Fruit fly (Drosophila melanogaster) whole organism, embryonic: ENCODE results near the gene uif.
A peak's percentile ranks its signal among the peaks of the same experiment; 100 is the strongest.

Experiments
- Aef1 ChIP-seq: fragments of 200-800 bp; sonication (Bioruptor generic); IDR thresholded peaks from 3 replicates; pipeline ENCODE4 v1.3.6; 2022; ENCODE audit warnings: missing biosample characterization, missing genetic modification characterization
- Atf3 ChIP-seq: fragments of 200-800 bp; sonication (Bioruptor generic); optimal IDR thresholded peaks from 3 replicates; lab custom pipeline; 2016; ENCODE audit warnings: missing biosample characterization, missing genetic modification characterization
- Awh ChIP-seq: fragments of 200-800 bp; sonication (Bioruptor generic); IDR thresholded peaks from 2 replicates; pipeline ENCODE4, ENCODE4 v1.3.6; 2022; ENCODE audit warnings: missing biosample characterization, missing genetic modification characterization
- B-H1 ChIP-seq: fragments of 200-800 bp; sonication (Bioruptor generic); IDR thresholded peaks from 3 replicates; pipeline ENCODE4 v1.3.6; 2022; ENCODE audit warnings: missing biosample characterization, missing genetic modification characterization
- BtbVII ChIP-seq: fragments of 200-800 bp; sonication (Bioruptor generic); optimal IDR thresholded peaks from 3 replicates; lab custom pipeline; 2017; ENCODE audit warnings: missing biosample characterization, mild to moderate bottlenecking, missing genetic modification characterization
- CG10274 ChIP-seq: fragments of 200-800 bp; sonication (Bioruptor generic); optimal IDR thresholded peaks from 3 replicates; lab custom pipeline; 2017; ENCODE audit warnings: missing biosample characterization, mild to moderate bottlenecking, missing genetic modification characterization
- CG12104 ChIP-seq: fragments of 200-800 bp; sonication (Bioruptor generic); optimal IDR thresholded peaks from 3 replicates; lab custom pipeline; 2016; ENCODE audit warnings: missing biosample characterization, missing genetic modification characterization
- CG12236 ChIP-seq: fragments of 200-800 bp; sonication (Bioruptor generic); optimal IDR thresholded peaks from 2 replicates; lab custom pipeline; 2016; ENCODE audit warnings: missing biosample characterization, missing genetic modification characterization
- CG13287 ChIP-seq: fragments of 200-800 bp; sonication (Bioruptor generic); IDR thresholded peaks from 2 replicates; pipeline ENCODE4 v1.3.6; 2022; ENCODE audit warnings: missing biosample characterization, missing genetic modification characterization; ENCODE audit not compliant: partially characterized antibody
- CG15514 ChIP-seq: fragments of 200-800 bp; sonication (Bioruptor generic); optimal IDR thresholded peaks from 3 replicates; lab custom pipeline; 2017; ENCODE audit warnings: missing biosample characterization, missing genetic modification characterization, mild to moderate bottlenecking, moderate library complexity, missing genetic modification reagents
- CG17568 ChIP-seq: fragments of 200-800 bp; sonication (Bioruptor generic); optimal IDR thresholded peaks from 2 replicates; lab custom pipeline; 2018; ENCODE audit warnings: missing biosample characterization, mild to moderate bottlenecking, missing genetic modification characterization, moderate library complexity
- CG3407 ChIP-seq: fragments of 200-800 bp; sonication (Bioruptor generic); optimal IDR thresholded peaks from 2 replicates; lab custom pipeline; 2018; ENCODE audit warnings: missing biosample characterization, mild to moderate bottlenecking, missing genetic modification characterization
- CG3726 ChIP-seq: fragments of 200-800 bp; sonication (Bioruptor generic); IDR thresholded peaks from 3 replicates; pipeline ENCODE4, ENCODE4 v1.3.6; 2022; ENCODE audit warnings: missing biosample characterization, missing genetic modification characterization
- Dek ChIP-seq: fragments of 200-800 bp; sonication (Bioruptor generic); optimal IDR thresholded peaks from 3 replicates; lab custom pipeline; 2019; ENCODE audit warnings: missing biosample characterization, mild to moderate bottlenecking, missing genetic modification characterization, moderate library complexity
- Doc2 ChIP-seq: fragments of 200-800 bp; sonication (Bioruptor generic); IDR thresholded peaks from 2 replicates; pipeline ENCODE4 v1.3.6; 2022; ENCODE audit warnings: missing biosample characterization, missing genetic modification characterization
- Drgx ChIP-seq: fragments of 200-800 bp; sonication (Bioruptor generic); IDR thresholded peaks from 2 replicates; pipeline ENCODE4 v1.3.6; 2022; ENCODE audit warnings: missing biosample characterization, missing genetic modification characterization
- Eip74EF ChIP-seq, 2 experiments: fragments of 200-800 bp in 1 of 2; fragments of >200 bp in 1 of 2; sonication (Bioruptor generic) in 1 of 2; optimal IDR thresholded peaks; 2 replicates each; lab custom pipeline; 2017 to 2019; ENCODE audit warnings: missing biosample characterization in 2 of 2, missing genetic modification characterization in 2 of 2, mild to moderate bottlenecking in 1 of 2, moderate library complexity in 1 of 2
- Ets65A ChIP-seq: fragments of 200-800 bp; sonication (Bioruptor generic); peaks from one replicate; lab custom pipeline; 2016; ENCODE audit warnings: missing biosample characterization, missing genetic modification characterization
- Gsc ChIP-seq: fragments of 200-800 bp; sonication (Bioruptor generic); IDR thresholded peaks from 2 replicates; pipeline ENCODE4 v1.3.6; 2022; ENCODE audit warnings: missing biosample characterization, missing genetic modification characterization
- H2.0 ChIP-seq: fragments of 200-800 bp; sonication (Bioruptor generic); IDR thresholded peaks from 2 replicates; pipeline ENCODE4 v1.3.6; 2022; ENCODE audit warnings: missing biosample characterization, missing genetic modification characterization
- HmgD ChIP-seq: fragments of 200-800 bp; sonication (Bioruptor generic); optimal IDR thresholded peaks from 3 replicates; lab custom pipeline; 2016; ENCODE audit warnings: missing biosample characterization, missing genetic modification characterization
- Hr39 ChIP-seq: fragments of >200 bp; optimal IDR thresholded peaks from 2 replicates; lab custom pipeline; 2017
- NC2β ChIP-seq: fragments of 200-800 bp; sonication (Bioruptor generic); optimal IDR thresholded peaks from 2 replicates; lab custom pipeline; 2016; ENCODE audit warnings: missing biosample characterization, missing genetic modification characterization
- NFAT ChIP-seq: fragments of 200-800 bp; sonication (Bioruptor generic); IDR thresholded peaks from 2 replicates; pipeline ENCODE4 v1.3.6; 2022; ENCODE audit warnings: missing biosample characterization, missing genetic modification characterization
- Spps ChIP-seq: fragments of 200-800 bp; sonication (Bioruptor generic); optimal IDR thresholded peaks from 2 replicates; lab custom pipeline; 2018; ENCODE audit warnings: missing biosample characterization, mild to moderate bottlenecking, missing genetic modification characterization
- Sry-β ChIP-seq: fragments of 200-800 bp; sonication (Bioruptor generic); optimal IDR thresholded peaks from 2 replicates; lab custom pipeline; 2018; ENCODE audit warnings: missing biosample characterization, mild to moderate bottlenecking, missing genetic modification characterization, moderate library complexity
- Usf ChIP-seq: fragments of 200-800 bp; sonication (Bioruptor generic); optimal IDR thresholded peaks from 2 replicates; lab custom pipeline; 2017; ENCODE audit warnings: missing genotype, missing biosample characterization, missing genetic modification characterization
- bcd ChIP-seq: fragments of 200-800 bp; sonication (Bioruptor generic); optimal IDR thresholded peaks from 2 replicates; lab custom pipeline; 2017; ENCODE audit warnings: missing biosample characterization, mild to moderate bottlenecking, missing genetic modification characterization
- bsh ChIP-seq, 2 experiments: fragments of 200-800 bp; sonication (Bioruptor generic); optimal IDR thresholded peaks; 2 replicates each; lab custom pipeline; 2017 to 2018; ENCODE audit warnings: mild to moderate bottlenecking in 2 of 2, missing biosample characterization in 2 of 2, missing genetic modification characterization in 2 of 2, moderate library complexity in 1 of 2
- cad ChIP-seq: fragments of >200 bp; optimal IDR thresholded peaks from 2 replicates; lab custom pipeline; 2017; ENCODE audit warnings: missing biosample characterization, missing genetic modification characterization
- cato ChIP-seq: fragments of 200-800 bp; sonication (Bioruptor generic); optimal IDR thresholded peaks from 2 replicates; lab custom pipeline; 2016; ENCODE audit warnings: missing biosample characterization, missing genetic modification characterization, borderline replicate concordance
- chm ChIP-seq: fragments of 200-800 bp; sonication (Bioruptor generic); IDR thresholded peaks from 2 replicates; pipeline ENCODE4 v1.3.6; 2022; ENCODE audit warnings: missing biosample characterization, missing genetic modification characterization
- dan ChIP-seq: fragments of 200-800 bp; sonication (Bioruptor generic); IDR thresholded peaks from 2 replicates; pipeline ENCODE4 v1.3.6; 2022; ENCODE audit warnings: missing biosample characterization, missing genetic modification characterization
- dpn ChIP-seq, 2 experiments: fragments of 200-800 bp; sonication (Bioruptor generic); optimal IDR thresholded peaks; 3 replicates each; lab custom pipeline; 2016; ENCODE audit warnings: missing biosample characterization in 2 of 2, missing genetic modification characterization in 2 of 2
- emc ChIP-seq: fragments of 200-800 bp; sonication (Bioruptor generic); optimal IDR thresholded peaks from 2 replicates; lab custom pipeline; 2016; ENCODE audit warnings: missing biosample characterization, missing genetic modification characterization
- gcm2 ChIP-seq: fragments of 200-800 bp; sonication (Bioruptor generic); optimal IDR thresholded peaks from 2 replicates; lab custom pipeline; 2016; ENCODE audit warnings: missing biosample characterization, missing genetic modification characterization
- gem ChIP-seq: fragments of 200-800 bp; sonication (Bioruptor generic); optimal IDR thresholded peaks from 2 replicates; lab custom pipeline; 2019; ENCODE audit warnings: missing biosample characterization, mild to moderate bottlenecking, missing genetic modification characterization, moderate library complexity
- ind ChIP-seq: fragments of 200-800 bp; sonication (Bioruptor generic); optimal IDR thresholded peaks from 3 replicates; lab custom pipeline; 2016; ENCODE audit warnings: missing biosample characterization, missing genetic modification characterization
- lbe ChIP-seq: fragments of 200-800 bp; sonication (Bioruptor generic); optimal IDR thresholded peaks from 2 replicates; lab custom pipeline; 2016; ENCODE audit warnings: missing biosample characterization, mild to moderate bottlenecking, missing genetic modification characterization
- maf-S ChIP-seq: fragments of 200-800 bp; sonication (Bioruptor generic); optimal IDR thresholded peaks from 2 replicates; lab custom pipeline; 2016; ENCODE audit warnings: missing biosample characterization, missing genetic modification characterization
- oc ChIP-seq: fragments of 200-800 bp; sonication (Bioruptor generic); optimal IDR thresholded peaks from 2 replicates; lab custom pipeline; 2018; ENCODE audit warnings: missing biosample characterization, mild to moderate bottlenecking, missing genetic modification characterization, moderate library complexity
- pb ChIP-seq: fragments of 200-800 bp; sonication (Bioruptor generic); optimal IDR thresholded peaks from 3 replicates; lab custom pipeline; 2016; ENCODE audit warnings: missing biosample characterization, missing genetic modification characterization
- peb ChIP-seq: fragments of 200-800 bp; sonication (Bioruptor generic); IDR thresholded peaks from 2 replicates; pipeline ENCODE4 v1.3.6; 2022; ENCODE audit warnings: missing biosample characterization, missing genetic modification characterization
- ranshi ChIP-seq: fragments of 200-800 bp; sonication (Bioruptor generic); IDR thresholded peaks from 2 replicates; pipeline ENCODE4 v1.3.6; 2022; ENCODE audit warnings: missing biosample characterization, missing genetic modification characterization
- seq ChIP-seq: fragments of 200-800 bp; sonication (Bioruptor generic); IDR thresholded peaks from 2 replicates; pipeline ENCODE4 v1.3.6; 2022; ENCODE audit warnings: missing biosample characterization, missing genetic modification characterization
- sob ChIP-seq: fragments of 200-800 bp; sonication (Bioruptor generic); IDR thresholded peaks from 2 replicates; pipeline ENCODE4 v1.3.6; 2022; ENCODE audit warnings: missing biosample characterization, missing genetic modification characterization
- sqz ChIP-seq: fragments of 200-800 bp; sonication (Bioruptor generic); optimal IDR thresholded peaks from 3 replicates; lab custom pipeline; 2018; ENCODE audit warnings: missing biosample characterization, mild to moderate bottlenecking, missing genetic modification characterization
- tup ChIP-seq: fragments of 200-800 bp; sonication (Bioruptor generic); optimal IDR thresholded peaks from 2 replicates; lab custom pipeline; 2016; ENCODE audit warnings: missing biosample characterization, mild to moderate bottlenecking, missing genetic modification characterization, moderate library complexity
- tx ChIP-seq: fragments of 200-800 bp; sonication (Bioruptor generic); optimal IDR thresholded peaks from 2 replicates; lab custom pipeline; 2016; ENCODE audit warnings: missing biosample characterization, missing genetic modification characterization
- vnd ChIP-seq: fragments of 200-800 bp; sonication (Bioruptor generic); IDR thresholded peaks from 3 replicates; pipeline ENCODE4 v1.3.6; 2022; ENCODE audit warnings: missing biosample characterization, missing genetic modification characterization; ENCODE audit not compliant: partially characterized antibody
- zen2 ChIP-seq: fragments of 200-800 bp; sonication (Bioruptor generic); IDR thresholded peaks from 3 replicates; pipeline ENCODE4 v1.3.6; 2022; ENCODE audit warnings: missing biosample characterization, missing genetic modification characterization; ENCODE audit not compliant: partially characterized antibody

The uif gene

DNA sequence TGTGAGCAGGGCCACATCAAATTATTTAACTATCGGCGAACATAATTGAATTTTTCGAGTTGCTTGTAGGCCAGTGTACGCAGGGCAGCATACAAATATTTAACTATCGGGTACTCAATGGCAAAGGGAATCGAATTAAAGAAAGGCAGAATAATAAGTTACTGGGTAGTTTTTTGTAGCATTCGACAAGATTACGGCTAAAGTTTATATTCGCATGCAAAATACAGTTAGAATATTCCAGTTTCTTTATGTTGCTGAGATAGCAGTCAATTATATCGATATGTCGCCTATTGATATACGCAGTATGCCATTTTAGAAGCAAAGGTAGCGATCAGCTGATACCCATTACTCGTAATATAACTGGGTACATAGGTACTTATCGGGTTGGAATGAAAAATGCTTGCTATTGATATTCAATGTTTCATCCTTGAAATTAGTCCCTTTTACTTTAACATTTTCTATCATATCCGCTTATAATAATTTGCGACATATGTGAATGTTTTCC is 42.1 kb downstream of the uif start (continued):
- peak; percentile 88 for TF ChIP-seq zen2
- no peak for TF ChIP-seq CG12236
- 0 out of 2 replicates have a peak, but pooled peaks have one; percentile 18 for TF ChIP-seq chm
- TF ChIP-seq Spps (tag; lab: Kevin White, UChicago), result no peak
- TF ChIP-seq lbe (GFP tag; lab: Kevin White, UChicago), result peak; percentile 4
- TF ChIP-seq H2.0 (GFP tag; lab: Robert Waterston, UW), result no peak
- TF ChIP-seq ind (GFP tag; lab: Kevin White, UChicago), result peak; percentile 9
- peak; percentile 16; the same call in 1 of the 2 replicates for TF ChIP-seq seq (GFP tag; lab: Robert Waterston, UW)
- peak; percentile 19 for TF ChIP-seq oc (tag; lab: Kevin White, UChicago)
- TF ChIP-seq Eip74EF (GFP tag; optimal IDR thresholded peaks at IDR 0.05; lab: Kevin White, UChicago), result peak in 1 of 2 experiments; percentile 26
- no peak for TF ChIP-seq cato (GFP tag; lab: Kevin White, UChicago)
- no peak for TF ChIP-seq Dek (tag; lab: Kevin White, UChicago)
- peak; percentile 32 for TF ChIP-seq tx (GFP tag; lab: Kevin White, UChicago)
- no peak for TF ChIP-seq CG3407
- peak; percentile 54 for TF ChIP-seq NFAT (GFP tag; lab: Robert Waterston, UW)
- peak; percentile 23 for TF ChIP-seq Atf3 (GFP tag; lab: Kevin White, UChicago)
- no peak for TF ChIP-seq CG10274 (GFP tag; lab: Kevin White, UChicago)
- no peak for TF ChIP-seq sqz (GFP tag; lab: Kevin White, UChicago)
- no peak for TF ChIP-seq Sry-β
- no peak for TF ChIP-seq Usf (GFP tag; lab: Kevin White, UChicago)
- no peak for TF ChIP-seq Awh (GFP tag; lab: Robert Waterston, UW)
- no peak for TF ChIP-seq gem (tag; lab: Kevin White, UChicago)
- peak in 1 of 2 experiments; percentile 68 for TF ChIP-seq bsh (GFP tag; optimal IDR thresholded peaks at IDR 0.05; lab: Kevin White, UChicago)
- no peak for TF ChIP-seq peb
- no peak for TF ChIP-seq emc (GFP tag; lab: Kevin White, UChicago)
- peak; percentile 52 for TF ChIP-seq NC2β (GFP tag; lab: Kevin White, UChicago)
- TF ChIP-seq BtbVII, result peak; percentile 24
- TF ChIP-seq cad (GFP tag; lab: Kevin White, UChicago), result no peak
- no peak; the same call in 2 of the 3 replicates for TF ChIP-seq Aef1 (GFP tag; lab: Robert Waterston, UW)
- TF ChIP-seq Doc2, result no peak
- TF ChIP-seq CG17568 (GFP tag; lab: Kevin White, UChicago), result no peak
- peak; percentile 4 for TF ChIP-seq CG15514 (GFP tag; lab: Kevin White, UChicago)
- peak; percentile 57 for TF ChIP-seq vnd (GFP tag; lab: Robert Waterston, UW)
- peak; percentile 9 for TF ChIP-seq maf-S
- TF ChIP-seq Hr39 (lab: Kevin White, UChicago), result no peak
- TF ChIP-seq sob, result no peak; the same call in 1 of the 2 replicates
- peak; percentile 89 for TF ChIP-seq Ets65A
- no peak for TF ChIP-seq CG3726 (GFP tag; lab: Robert Waterston, UW)
- TF ChIP-seq Drgx (GFP tag; lab: Robert Waterston, UW), result peak; percentile 53; the same call in 1 of the 2 replicates
- no peak; the same call in 2 of the 3 replicates for TF ChIP-seq B-H1 (GFP tag; lab: Robert Waterston, UW)
- TF ChIP-seq tup (GFP tag; lab: Kevin White, UChicago), result no peak
- no peak for TF ChIP-seq dan (GFP tag; lab: Robert Waterston, UW)
- TF ChIP-seq bcd, result no peak
- no peak for TF ChIP-seq Gsc (GFP tag; lab: Robert Waterston, UW)
- TF ChIP-seq gcm2, result no peak
- no peak for TF ChIP-seq CG12104 (GFP tag; lab: Kevin White, UChicago)
- TF ChIP-seq pb (GFP tag; lab: Kevin White, UChicago), result peak; percentile 37
- TF ChIP-seq ranshi, result peak; percentile 62
- TF ChIP-seq dpn (GFP tag; optimal IDR thresholded peaks at IDR 0.05; lab: Kevin White, UChicago), result peak; percentile 48 to 64
- peak; percentile 83 for TF ChIP-seq CG13287
- peak; percentile 8 for TF ChIP-seq HmgD
